Worm (Caenorhabditis elegans): ENCODE measurements around the gene K09C4.4.
A peak's percentile ranks its signal among the peaks of the same experiment; 100 is the strongest.

Gene K09C4.4

ce11 chrX:3285448-3285847 lies 3.8 kb upstream of the K09C4.4 start:
- TF ChIP-seq nhr-11 (tag; optimal IDR thresholded peaks at IDR 0.05) (no peak), set-16 (GFP tag; IDR thresholded peaks at IDR 0.05) (no peak), dmd-8 (GFP tag; IDR thresholded peaks at IDR 0.05) (no peak), lir-3 (tag; optimal IDR thresholded peaks at IDR 0.05) (no peak), mdt-29 (GFP tag; IDR thresholded peaks at IDR 0.05) (no peak), nhr-77 (tag; optimal IDR thresholded peaks at IDR 0.05) (peak; percentile 20), hif-1 (tag; optimal IDR thresholded peaks at IDR 0.05) (no peak), ztf-7 (tag; optimal IDR thresholded peaks at IDR 0.05) (no peak), hmg-1.1 (GFP tag; IDR thresholded peaks at IDR 0.05) (no peak), aly-2 (tag; optimal IDR thresholded peaks at IDR 0.05) (no peak), ctbp-1 (GFP tag; IDR thresholded peaks at IDR 0.05) (no peak), nhr-42 (GFP tag; IDR thresholded peaks at IDR 0.05) (no peak), aha-1 (tag) (peak; percentile 67), pha-4 (GFP tag; IDR thresholded peaks at IDR 0.05) (no peak), pha-4 (tag; optimal IDR thresholded peaks at IDR 0.05) (no peak), dmd-6 (GFP tag; IDR thresholded peaks at IDR 0.05) (peak; percentile 69), pqm-1 (tag; optimal IDR thresholded peaks at IDR 0.05) (peak; percentile 72), nhr-76 (tag; optimal IDR thresholded peaks at IDR 0.05) (no peak), F49E8.2 (tag; optimal IDR thresholded peaks at IDR 0.05; ENCODE audit: borderline replicate concordance) (no peak), F44E2.7 (GFP tag; IDR thresholded peaks at IDR 0.05) (no peak), R02D3.7 (tag; optimal IDR thresholded peaks at IDR 0.05) (no peak), T26A8.4 (GFP tag; IDR thresholded peaks at IDR 0.05) (no peak), hlh-30 (tag; optimal IDR thresholded peaks at IDR 0.05; ENCODE audit: insufficient read depth) (no peak), mxl-3 (GFP tag; optimal IDR thresholded peaks at IDR 0.05) (no peak), vab-7 (GFP tag; IDR thresholded peaks at IDR 0.05) (no peak), zip-2 (tag; optimal IDR thresholded peaks at IDR 0.05) (no peak), lsy-2 (tag; optimal IDR thresholded peaks at IDR 0.05) (no peak), T20F7.1 (GFP tag; optimal IDR thresholded peaks at IDR 0.05) (no peak), zfp-3 (GFP tag; conservative IDR thresholded peaks at IDR 0.05) (no peak), ZK337.2 (GFP tag; IDR thresholded peaks at IDR 0.05) (no peak), fos-1 (tag; optimal IDR thresholded peaks at IDR 0.05) (no peak), egl-43 (GFP tag; IDR thresholded peaks at IDR 0.05) (no peak), dve-1 (tag; optimal IDR thresholded peaks at IDR 0.05; ENCODE audit: insufficient read depth) (peak; percentile 55), zip-11 (GFP tag; IDR thresholded peaks at IDR 0.05) (no peak), zag-1 (tag; optimal IDR thresholded peaks at IDR 0.05) (no peak), mdl-1 (tag; optimal IDR thresholded peaks at IDR 0.05) (peak in 1 of 2 experiments; percentile 43), daf-16 (GFP tag; optimal IDR thresholded peaks at IDR 0.05) (no peak), daf-16 (tag; optimal IDR thresholded peaks at IDR 0.05) (peak; percentile 53), dpl-1 (GFP tag; optimal IDR thresholded peaks at IDR 0.05) (no peak), gei-8 (GFP tag; optimal IDR thresholded peaks at IDR 0.05) (no peak), D1046.2 (GFP tag; IDR thresholded peaks at IDR 0.05) (no peak), skn-1 (tag; optimal IDR thresholded peaks at IDR 0.05) (no peak), lin-15B (tag; optimal IDR thresholded peaks at IDR 0.05) (no peak), daf-19 (GFP tag; conservative IDR thresholded peaks at IDR 0.05) (no peak), ceh-82 (tag; optimal IDR thresholded peaks at IDR 0.05) (no peak), duxl-1 (tag; optimal IDR thresholded peaks at IDR 0.05; ENCODE audit: poor library complexity) (no peak), tra-1 (GFP tag; IDR thresholded peaks at IDR 0.05) (no peak), Y48G9A.11 (GFP tag; IDR thresholded peaks at IDR 0.05) (no peak), nhr-102 (tag; optimal IDR thresholded peaks at IDR 0.05) (no peak), nhr-28 (tag; optimal IDR thresholded peaks at IDR 0.05) (peak; percentile 85), Y105C5A.15 (GFP tag; IDR thresholded peaks at IDR 0.05) (no peak), rbr-2 (tag; optimal IDR thresholded peaks at IDR 0.05) (no peak), lim-7 (GFP tag; IDR thresholded peaks at IDR 0.05) (no peak), ZK546.5 (tag; optimal IDR thresholded peaks at IDR 0.05) (no peak)
